Fruit fly (Drosophila melanogaster): ENCODE measurements around the gene nrv1.

The nrv1 gene

dm6 chr2L:6833661-6834073, 47.0 kb upstream of the nrv1 start (continued):
- peak; percentile 34 for TF ChIP-seq ttk (GFP tag; IDR thresholded peaks at IDR 0.05)
- peak; percentile 64; the same call in 2 of the 3 replicates for TF ChIP-seq so (GFP tag; IDR thresholded peaks at IDR 0.05)
- TF ChIP-seq D19A (tag; optimal IDR thresholded peaks at IDR 0.05) = no peak
- TF ChIP-seq bcd (GFP tag; optimal IDR thresholded peaks at IDR 0.05) = no peak
- TF ChIP-seq HmgZ (tag; optimal IDR thresholded peaks at IDR 0.05) = peak; percentile 11
- TF ChIP-seq CG17361 (GFP tag; IDR thresholded peaks at IDR 0.05) = no peak
- no peak for TF ChIP-seq unpg (GFP tag; optimal IDR thresholded peaks at IDR 0.05)
- peak; percentile 43 for TF ChIP-seq sd (tag; optimal IDR thresholded peaks at IDR 0.05)
- no peak for TF ChIP-seq CG2129 (GFP tag; IDR thresholded peaks at IDR 0.05; ENCODE audit: partially characterized antibody)
- TF ChIP-seq row (GFP tag; IDR thresholded peaks at IDR 0.05) = no peak
- TF ChIP-seq seq (GFP tag; IDR thresholded peaks at IDR 0.05) = peak; percentile 74; the same call in 1 of the 2 replicates
- TF ChIP-seq Taf1 (GFP tag; IDR thresholded peaks at IDR 0.05) = no peak
- no peak for TF ChIP-seq Hmx (GFP tag; optimal IDR thresholded peaks at IDR 0.05)
- no peak for TF ChIP-seq org-1 (GFP tag; optimal IDR thresholded peaks at IDR 0.05)
- peak; percentile 3 for TF ChIP-seq exex (tag; optimal IDR thresholded peaks at IDR 0.05)
- no peak for TF ChIP-seq Hr51 (GFP tag; optimal IDR thresholded peaks at IDR 0.05)
- peak; percentile 29 for TF ChIP-seq gsb-n (tag; optimal IDR thresholded peaks at IDR 0.05)
- TF ChIP-seq otp (GFP tag; IDR thresholded peaks at IDR 0.05) = no peak
- TF ChIP-seq Trl (optimal IDR thresholded peaks at IDR 0.05) = peak; percentile 73
- no peak for TF ChIP-seq Trl (GFP tag; optimal IDR thresholded peaks at IDR 0.05)
- peak; percentile 88 for TF ChIP-seq aop (GFP tag; IDR thresholded peaks at IDR 0.05)
- TF ChIP-seq vvl (GFP tag; IDR thresholded peaks at IDR 0.05) = peak; percentile 46
- TF ChIP-seq sr (GFP tag; IDR thresholded peaks at IDR 0.05) = peak; percentile 73
- TF ChIP-seq ash1 (GFP tag; optimal IDR thresholded peaks at IDR 0.05) = peak; percentile 6
- peak; percentile 66; the same call in 2 of the 3 replicates for TF ChIP-seq ci (GFP tag; IDR thresholded peaks at IDR 0.05)
- 0 out of 2 replicates have a peak, but pooled peaks have one; percentile 24 for TF ChIP-seq CG11696 (GFP tag; IDR thresholded peaks at IDR 0.05)
- peak; percentile 34 for TF ChIP-seq gcm (GFP tag; optimal IDR thresholded peaks at IDR 0.05)
- peak in 1 of 2 experiments; percentile 84 for TF ChIP-seq insv (GFP tag; optimal IDR thresholded peaks at IDR 0.05)
- TF ChIP-seq CG15479 (GFP tag; optimal IDR thresholded peaks at IDR 0.05) = peak; percentile 22
- peak; percentile 99 for TF ChIP-seq sens-2 (GFP tag; IDR thresholded peaks at IDR 0.05)
- peak; percentile 35; the same call in 1 of the 2 replicates for TF ChIP-seq onecut (GFP tag; IDR thresholded peaks at IDR 0.05)
- TF ChIP-seq slbo (GFP tag; IDR thresholded peaks at IDR 0.05) = peak; percentile 48
- TF ChIP-seq sug (tag; optimal IDR thresholded peaks at IDR 0.05) = peak; percentile 44
- TF ChIP-seq HLH54F (GFP tag; optimal IDR thresholded peaks at IDR 0.05) = no peak
- no peak for TF ChIP-seq cad (GFP tag; optimal IDR thresholded peaks at IDR 0.05)
- no peak for TF ChIP-seq slp2 (GFP tag; optimal IDR thresholded peaks at IDR 0.05)
- 0 out of 2 replicates have a peak, but pooled peaks have one; percentile 35 for TF ChIP-seq chm (GFP tag; IDR thresholded peaks at IDR 0.05)
- TF ChIP-seq fd96Cb (tag; optimal IDR thresholded peaks at IDR 0.05) = no peak
- peak; percentile 99 for TF ChIP-seq Nf-YB (GFP tag; optimal IDR thresholded peaks at IDR 0.05)
- peak; percentile 86; the same call in 2 of the 4 replicates for TF ChIP-seq chinmo (GFP tag; IDR thresholded peaks at IDR 0.05; ENCODE audit: partially characterized antibody)
- no peak for TF ChIP-seq bbx (GFP tag; IDR thresholded peaks at IDR 0.05; ENCODE audit: partially characterized antibody)

- TF ChIP-seq CG8359 (GFP tag; optimal IDR thresholded peaks at IDR 0.05; ENCODE audit: borderline replicate concordance) (peak; percentile 5), CG4854 (GFP tag; optimal IDR thresholded peaks at IDR 0.05) (no peak), CG2199 (GFP tag; IDR thresholded peaks at IDR 0.05) (no peak), usp (GFP tag; optimal IDR thresholded peaks at IDR 0.05) (no peak), tgo (GFP tag; IDR thresholded peaks at IDR 0.05) (no peak; the same call in 2 of the 3 replicates), CG4820 (GFP tag; optimal IDR thresholded peaks at IDR 0.05) (peak; percentile 6), Chrac-16 (GFP tag; optimal IDR thresholded peaks at IDR 0.05) (peak; percentile 36), Deaf1 (tag; optimal IDR thresholded peaks at IDR 0.05) (peak; percentile 34), amos (GFP tag; IDR thresholded peaks at IDR 0.05; ENCODE audit: partially characterized antibody) (no peak), Ptx1 (GFP tag; IDR thresholded peaks at IDR 0.05) (no peak), CG11560 (tag; IDR thresholded peaks at IDR 0.05) (no peak), psq (GFP tag; optimal IDR thresholded peaks at IDR 0.05) (no peak), ro (GFP tag; IDR thresholded peaks at IDR 0.05) (no peak; the same call in 1 of the 2 replicates)
Measured at dm6 chr2L:6830264-6830729, 43.6 kb upstream of the nrv1 start.
